Fruit fly (Drosophila melanogaster) Kc167 (cell line): ENCODE data around the gene CG31368.

Experiments used
- Myc ChIP-seq: fragments of >200 bp; optimal IDR thresholded peaks from 2 replicates; lab custom pipeline; 2017; ENCODE audit warnings: missing external identifiers
- Sin3A ChIP-seq: fragments of >200 bp; optimal IDR thresholded peaks from 2 replicates; lab custom pipeline; 2018; ENCODE audit warnings: missing external identifiers
- h ChIP-seq: fragments of >200 bp; optimal IDR thresholded peaks from 3 replicates; lab custom pipeline; 2018; ENCODE audit warnings: missing external identifiers
- insv ChIP-seq: fragments of >200 bp; optimal IDR thresholded peaks from 3 replicates; lab custom pipeline; 2018; ENCODE audit warnings: missing external identifiers
- psq ChIP-seq: fragments of >200 bp; optimal IDR thresholded peaks from 2 replicates; lab custom pipeline; 2017; ENCODE audit warnings: missing external identifiers
- ttk ChIP-seq: sonication (Bioruptor generic); optimal IDR thresholded peaks from 2 replicates; lab custom pipeline; 2017; ENCODE audit warnings: missing external identifiers

Gene CG31368

dm6 chr3R:11865132-11865531 lies 17.5 kb upstream of the CG31368 start:
- TF ChIP-seq h (lab: Kevin White, UChicago), result no peak
- no peak for TF ChIP-seq ttk (lab: Kevin White, UChicago)
- TF ChIP-seq insv, result no peak
- no peak for TF ChIP-seq psq (lab: Kevin White, UChicago)
- TF ChIP-seq Myc (lab: Kevin White, UChicago), result no peak
- no peak for TF ChIP-seq Sin3A

DNA sequence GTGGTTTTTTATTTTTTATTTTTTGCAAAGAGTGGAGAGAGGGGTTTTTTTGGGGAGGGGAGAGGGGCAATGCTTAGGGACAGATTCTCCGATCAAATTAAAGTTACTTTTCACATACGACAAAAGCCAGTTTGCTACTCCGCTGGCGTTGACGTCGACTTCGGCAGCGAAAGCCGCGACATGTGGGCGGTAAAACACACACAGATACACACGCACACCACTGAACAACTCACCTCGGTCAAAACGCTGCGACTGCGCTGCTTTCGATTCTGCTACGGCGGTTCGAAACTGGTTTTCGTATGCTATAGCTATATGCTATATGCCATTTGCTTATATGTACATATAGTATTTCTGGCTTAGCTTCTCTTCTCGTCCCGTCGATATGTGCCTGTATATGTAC lies 14.0 kb upstream of the CG31368 start:
- TF ChIP-seq h (lab: Kevin White, UChicago), result no peak
- no peak for TF ChIP-seq insv
- no peak for TF ChIP-seq ttk (lab: Kevin White, UChicago)
- TF ChIP-seq psq (lab: Kevin White, UChicago), result no peak
- no peak for TF ChIP-seq Myc (lab: Kevin White, UChicago)
- TF ChIP-seq Sin3A, result no peak

dm6 chr3R:11869169-11869568 lies 13.4 kb upstream of the CG31368 start, which contains the start of gene CG6959:
CG6959 (minus strand) TSS chr3R:11869460.
- no peak for TF ChIP-seq h (lab: Kevin White, UChicago)

dm6 chr3R:11869675-11870074 lies 12.9 kb upstream of the CG31368 start:
- no peak for TF ChIP-seq Sin3A
- no peak for TF ChIP-seq ttk (lab: Kevin White, UChicago)
- TF ChIP-seq Myc (lab: Kevin White, UChicago), result no peak
- TF ChIP-seq h (lab: Kevin White, UChicago), result no peak
- no peak for TF ChIP-seq insv
- TF ChIP-seq psq (lab: Kevin White, UChicago), result no peak

DNA sequence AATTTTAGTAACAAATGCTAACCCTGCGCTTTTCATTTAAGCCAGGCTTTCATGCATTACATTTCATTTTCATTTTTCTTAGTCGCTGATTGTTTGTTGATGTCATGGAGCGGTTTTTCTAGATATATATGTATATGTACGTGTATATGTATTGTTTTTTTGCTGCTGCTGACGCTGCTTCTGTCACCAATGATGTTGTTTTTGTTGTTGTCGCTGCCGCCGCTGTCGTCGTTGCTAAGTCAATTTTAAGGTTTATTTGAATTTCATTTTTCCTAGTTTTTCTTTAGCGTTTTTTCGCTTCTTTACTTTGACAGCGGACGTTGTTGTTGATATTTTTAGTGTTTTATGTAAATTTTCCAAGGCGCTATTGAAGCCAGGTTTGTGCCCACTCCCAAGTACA lies 12.5 kb upstream of the CG31368 start:
- TF ChIP-seq Myc (lab: Kevin White, UChicago) (no peak), h (lab: Kevin White, UChicago) (no peak), psq (lab: Kevin White, UChicago) (no peak), insv (no peak), ttk (lab: Kevin White, UChicago) (no peak), Sin3A (no peak)

DNA sequence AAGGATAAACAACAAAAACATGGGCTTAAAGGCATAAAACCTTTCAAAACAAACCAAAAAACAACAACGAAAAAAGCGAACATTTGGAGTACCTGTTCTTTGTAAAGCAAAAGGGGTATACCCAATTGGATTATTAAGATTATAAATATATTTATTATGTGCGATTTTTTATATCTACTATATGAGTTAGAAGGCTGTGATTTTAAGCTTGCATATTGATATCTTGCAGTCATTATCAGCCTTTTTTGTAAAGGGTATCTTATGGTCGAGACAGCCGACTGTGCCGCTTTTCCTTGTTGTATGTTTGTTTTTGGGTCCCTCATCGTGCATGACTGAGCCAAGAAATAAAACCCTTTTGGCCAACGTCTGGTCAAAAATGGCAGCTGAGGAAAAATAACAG lies 9.9 kb upstream of the CG31368 start:
- TF ChIP-seq Sin3A, result no peak
- no peak for TF ChIP-seq insv
- no peak for TF ChIP-seq psq (lab: Kevin White, UChicago)
- no peak for TF ChIP-seq ttk (lab: Kevin White, UChicago)
- TF ChIP-seq h (lab: Kevin White, UChicago), result no peak
- no peak for TF ChIP-seq Myc (lab: Kevin White, UChicago)

DNA sequence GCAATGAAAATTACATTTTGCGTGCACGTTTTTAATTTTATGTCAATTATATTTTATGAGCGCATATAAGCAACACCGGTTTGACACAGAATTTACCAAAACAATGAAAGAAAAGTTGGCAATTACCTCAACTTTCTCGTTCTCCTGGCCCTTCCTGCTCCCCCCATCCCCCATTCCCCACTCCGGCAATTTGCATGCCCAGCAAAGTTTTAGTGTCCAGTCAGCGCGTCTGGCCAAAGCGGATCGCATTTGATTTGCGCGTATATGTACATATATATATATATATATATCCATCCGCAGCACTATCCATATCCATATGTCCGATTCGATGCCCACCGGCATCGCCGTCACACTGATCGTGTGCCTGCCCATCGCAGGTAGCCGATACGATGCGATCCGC lies 5.8 kb upstream of the CG31368 start:
- TF ChIP-seq Myc (lab: Kevin White, UChicago) (no peak), insv (no peak), Sin3A (no peak), ttk (lab: Kevin White, UChicago) (no peak), psq (lab: Kevin White, UChicago) (no peak)

- TF ChIP-seq h (lab: Kevin White, UChicago) (no peak), ttk (lab: Kevin White, UChicago) (no peak), Myc (lab: Kevin White, UChicago) (no peak), psq (lab: Kevin White, UChicago) (no peak), insv (no peak), Sin3A (no peak)
Measured at dm6 chr3R:11877162-11877561, 5.4 kb upstream of the CG31368 start, which contains the start of gene sad. sad (plus strand) TSS chr3R:11877235.

dm6 chr3R:11883129-11883528 lies 539 bp downstream of the CG31368 start:
- TF ChIP-seq Sin3A, result no peak
- no peak for TF ChIP-seq insv
- TF ChIP-seq psq (lab: Kevin White, UChicago), result no peak
- TF ChIP-seq Myc (lab: Kevin White, UChicago), result no peak
- TF ChIP-seq ttk (lab: Kevin White, UChicago), result no peak
- TF ChIP-seq h (lab: Kevin White, UChicago), result no peak

DNA sequence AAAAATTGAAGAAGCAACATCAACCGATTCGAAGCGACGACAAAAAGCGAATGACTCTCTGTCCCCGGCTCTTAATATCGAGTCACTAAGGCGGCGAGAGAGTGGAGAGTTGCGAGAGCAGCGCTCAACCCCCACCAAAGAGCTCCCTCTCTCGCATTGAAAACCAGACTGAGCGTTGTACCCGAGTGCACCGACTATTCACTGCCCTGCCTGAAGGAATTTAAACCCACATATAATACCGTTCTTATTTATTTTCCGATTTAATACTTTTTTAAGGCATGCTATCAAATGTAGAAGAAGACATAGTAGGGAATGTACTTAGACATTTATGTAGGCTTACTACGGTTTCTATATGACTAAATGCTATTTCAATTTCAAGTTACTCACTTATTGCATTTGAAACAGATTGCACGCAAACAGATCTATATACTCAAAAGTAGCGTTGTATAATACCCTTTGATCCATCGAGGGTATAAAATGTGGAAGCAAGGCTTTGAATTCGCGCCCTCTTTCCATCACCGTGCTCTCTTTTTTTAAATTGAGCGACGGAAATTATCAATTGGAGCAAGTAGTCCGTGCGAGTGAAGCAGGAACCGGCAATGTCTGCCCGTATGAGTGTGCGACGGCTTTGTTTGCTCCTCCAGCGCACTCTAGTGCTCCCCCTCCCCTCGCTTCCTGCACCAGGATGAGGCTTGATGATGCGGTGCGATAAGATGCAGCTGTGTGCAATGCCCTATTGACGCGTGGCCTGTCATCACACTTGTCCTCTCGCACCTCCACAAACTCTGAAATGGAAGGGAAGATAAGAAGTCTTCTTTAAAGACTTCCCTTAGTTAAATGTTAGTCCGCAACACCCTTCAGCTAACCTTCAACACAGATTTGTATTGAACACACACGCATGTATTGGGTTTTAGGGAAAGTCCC lies 4.8 kb downstream of the CG31368 start, which contains the start of gene mthl5:
Gene mthl5, minus strand, starts transcription at position 55 of the 924 bp plus-strand sequence.
- TF ChIP-seq psq (lab: Kevin White, UChicago), result no peak
- no peak for TF ChIP-seq ttk (lab: Kevin White, UChicago)
- no peak for TF ChIP-seq insv
- no peak for TF ChIP-seq h (lab: Kevin White, UChicago)
- TF ChIP-seq Myc (lab: Kevin White, UChicago), result no peak
- TF ChIP-seq Sin3A, result no peak

- no peak for TF ChIP-seq Myc (lab: Kevin White, UChicago)
- no peak for TF ChIP-seq Sin3A
- no peak for TF ChIP-seq h (lab: Kevin White, UChicago)
- TF ChIP-seq psq (lab: Kevin White, UChicago), result no peak
Measured at dm6 chr3R:11888038-11888567, 5.5 kb downstream of the CG31368 start.

- TF ChIP-seq Myc (lab: Kevin White, UChicago) (no peak), insv (no peak), Sin3A (no peak), psq (lab: Kevin White, UChicago) (no peak), ttk (lab: Kevin White, UChicago) (no peak), h (lab: Kevin White, UChicago) (no peak)
Measured at dm6 chr3R:11893197-11893596, 10.6 kb downstream of the CG31368 start, which contains the start of gene Dnali1. Dnali1 (minus strand) TSS chr3R:11893297.
